Worm (Caenorhabditis elegans) whole organism, L1 larva: ENCODE results near the gene npr-18.
A peak's percentile ranks its signal among the peaks of the same experiment; 100 is the strongest.

Experiments
- C04F5.9 ChIP-seq: sonication (generic microtip); optimal IDR thresholded peaks from 2 replicates; lab custom pipeline; 2016; ENCODE audit warnings: missing genetic modification characterization, missing compliant biosample characterization
- C16A3.4 ChIP-seq: fragments of 150-350 bp; optimal IDR thresholded peaks from 2 replicates; lab custom pipeline; 2014; ENCODE audit warnings: missing biosample characterization, missing genetic modification characterization
- F16B12.6 ChIP-seq: fragments of 150-350 bp; optimal IDR thresholded peaks from 2 replicates; lab custom pipeline; 2014; ENCODE audit warnings: missing biosample characterization, missing genetic modification characterization
- Y116A8C.19 ChIP-seq: sonication (generic microtip); optimal IDR thresholded peaks from 2 replicates; lab custom pipeline; 2016; ENCODE audit warnings: missing compliant biosample characterization, missing genetic modification characterization, borderline replicate concordance
- aha-1 ChIP-seq: fragments of 150-350 bp; optimal IDR thresholded peaks from 2 replicates; lab custom pipeline; 2014; ENCODE audit warnings: missing biosample characterization, missing genetic modification characterization
- alr-1 ChIP-seq: fragments of 200-800 bp; sonication (Bioruptor generic); optimal IDR thresholded peaks from 2 replicates; lab custom pipeline; 2018; ENCODE audit warnings: borderline replicate concordance, mild to moderate bottlenecking, missing genetic modification characterization, missing compliant biosample characterization
- ama-1 ChIP-seq: fragments of 150-350 bp; optimal IDR thresholded peaks from 2 replicates; lab custom pipeline; 2014
- blmp-1 ChIP-seq: fragments of 150-350 bp; optimal IDR thresholded peaks from 2 replicates; lab custom pipeline; 2014; ENCODE audit warnings: missing biosample characterization, missing genetic modification characterization
- ceh-82 ChIP-seq, 3 experiments: fragments of 150-350 bp in 1 of 3; sonication (generic microtip) in 2 of 3; optimal IDR thresholded peaks; 2 replicates each; lab custom pipeline; 2014 to 2017; ENCODE audit warnings: missing biosample characterization in 3 of 3, missing genetic modification characterization in 3 of 3
- ces-1 ChIP-seq: fragments of 150-350 bp; optimal IDR thresholded peaks from 2 replicates; lab custom pipeline; 2014; ENCODE audit warnings: missing biosample characterization, missing genetic modification reagents, missing genetic modification characterization
- efl-1 ChIP-seq, 4 experiments: fragments of 150-350 bp; optimal IDR thresholded peaks in 3 of 4; peaks in 1 of 4; 1 replicate in 1 of 4; 2 replicates in 3 of 4; lab custom pipeline; 2014; ENCODE audit warnings: missing biosample characterization in 2 of 4, missing genetic modification characterization in 2 of 4, missing genetic modification reagents in 2 of 4
- egl-13 ChIP-seq: sonication (generic microtip); optimal IDR thresholded peaks from 2 replicates; lab custom pipeline; 2016; ENCODE audit warnings: missing genotype, missing genetic modification reagents, missing genetic modification characterization, missing compliant biosample characterization
- elt-2 ChIP-seq: sonication (generic microtip); optimal IDR thresholded peaks from 2 replicates; lab custom pipeline; 2016; ENCODE audit warnings: missing genetic modification characterization, mild to moderate bottlenecking, inconsistent platforms, missing compliant biosample characterization, missing genetic modification reagents
- fkh-10 ChIP-seq: sonication (generic microtip); optimal IDR thresholded peaks from 2 replicates; lab custom pipeline; 2017; ENCODE audit warnings: missing biosample characterization, missing genetic modification reagents, missing genetic modification characterization
- fos-1 ChIP-seq: fragments of 150-350 bp; optimal IDR thresholded peaks from 2 replicates; lab custom pipeline; 2014; ENCODE audit warnings: missing biosample characterization, missing genetic modification characterization
- grh-1 ChIP-seq: fragments of 200-800 bp; sonication (Bioruptor generic); IDR thresholded peaks from 2 replicates; pipeline ENCODE4 v1.3.6; 2022; ENCODE audit warnings: missing genetic modification reagents, missing genetic modification characterization, missing compliant biosample characterization
- irx-1 ChIP-seq: sonication (generic microtip); optimal IDR thresholded peaks from 2 replicates; lab custom pipeline; 2016; ENCODE audit warnings: missing genetic modification characterization, missing compliant biosample characterization
- isw-1 ChIP-seq: fragments of 200-800 bp; sonication (Bioruptor generic); IDR thresholded peaks from 2 replicates; pipeline ENCODE4 v1.3.6; 2022; ENCODE audit warnings: missing genetic modification characterization, missing compliant biosample characterization
- lin-13 ChIP-seq: fragments of 150-350 bp; optimal IDR thresholded peaks from 2 replicates; lab custom pipeline; 2014; ENCODE audit warnings: missing biosample characterization, missing genetic modification reagents, missing genetic modification characterization
- lin-14 ChIP-seq: fragments of 200-800 bp; sonication (Bioruptor generic); optimal IDR thresholded peaks from 2 replicates; lab custom pipeline; 2018; ENCODE audit warnings: mild to moderate bottlenecking, missing genetic modification characterization, moderate library complexity, missing compliant biosample characterization
- lin-35 ChIP-seq, 2 experiments: fragments of 150-350 bp; optimal IDR thresholded peaks; 2 replicates each; lab custom pipeline; 2014; ENCODE audit warnings: missing biosample characterization in 2 of 2, missing genetic modification characterization in 2 of 2, missing genetic modification reagents in 2 of 2
- lin-39 ChIP-seq: fragments of 150-350 bp; optimal IDR thresholded peaks from 2 replicates; lab custom pipeline; 2014; ENCODE audit warnings: missing biosample characterization, missing genetic modification reagents, missing genetic modification characterization
- lir-3 ChIP-seq: sonication (generic microtip); optimal IDR thresholded peaks from 2 replicates; lab custom pipeline; 2016; ENCODE audit warnings: mild to moderate bottlenecking, missing genetic modification characterization, moderate library complexity, missing compliant biosample characterization; ENCODE audit not compliant: poor library complexity
- mdl-1 ChIP-seq, 2 experiments: fragments of 150-350 bp; optimal IDR thresholded peaks; 2 replicates each; lab custom pipeline; 2014 to 2017; ENCODE audit warnings: missing biosample characterization in 2 of 2, missing genetic modification characterization in 2 of 2, inconsistent platforms in 1 of 2
- mef-2 ChIP-seq: fragments of 150-350 bp; optimal IDR thresholded peaks from 2 replicates; lab custom pipeline; 2014; ENCODE audit warnings: missing biosample characterization, missing genetic modification characterization
- nhr-11 ChIP-seq: fragments of 150-350 bp; optimal IDR thresholded peaks from 2 replicates; lab custom pipeline; 2014; ENCODE audit warnings: missing biosample characterization, missing genetic modification characterization
- nhr-12 ChIP-seq: sonication (generic microtip); optimal IDR thresholded peaks from 2 replicates; lab custom pipeline; 2017; ENCODE audit warnings: missing biosample characterization, missing genetic modification characterization
- nhr-20 ChIP-seq: sonication (generic microtip); optimal IDR thresholded peaks from 2 replicates; lab custom pipeline; 2016; ENCODE audit warnings: mild to moderate bottlenecking, missing genetic modification characterization, missing compliant biosample characterization
- nhr-237 ChIP-seq: fragments of 150-350 bp; optimal IDR thresholded peaks from 2 replicates; lab custom pipeline; 2014; ENCODE audit warnings: missing biosample characterization, missing genetic modification characterization
- nhr-47 ChIP-seq: sonication (generic microtip); optimal IDR thresholded peaks from 2 replicates; lab custom pipeline; 2016; ENCODE audit warnings: mild to moderate bottlenecking, missing genetic modification characterization, moderate library complexity, missing compliant biosample characterization
- nhr-71 ChIP-seq: sonication (generic microtip); optimal IDR thresholded peaks from 2 replicates; lab custom pipeline; 2016; ENCODE audit warnings: mild to moderate bottlenecking, missing genetic modification characterization, moderate library complexity, missing compliant biosample characterization
- nhr-76 ChIP-seq: sonication (generic microtip); optimal IDR thresholded peaks from 2 replicates; lab custom pipeline; 2017; ENCODE audit warnings: missing biosample characterization, missing genetic modification characterization
- nhr-77 ChIP-seq: fragments of 150-350 bp; optimal IDR thresholded peaks from 2 replicates; lab custom pipeline; 2014; ENCODE audit warnings: missing biosample characterization, missing genetic modification characterization
- nhr-84 ChIP-seq: sonication (generic microtip); optimal IDR thresholded peaks from 2 replicates; lab custom pipeline; 2017; ENCODE audit warnings: missing biosample characterization, missing genetic modification characterization
- nhr-85 ChIP-seq: sonication (generic microtip); peaks from one replicate; lab custom pipeline; 2016; ENCODE audit warnings: missing genetic modification characterization, inconsistent platforms, missing compliant biosample characterization
- nhr-90 ChIP-seq: sonication (generic microtip); optimal IDR thresholded peaks from 2 replicates; lab custom pipeline; 2016; ENCODE audit warnings: mild to moderate bottlenecking, missing genetic modification characterization, missing compliant biosample characterization; ENCODE audit not compliant: poor library complexity
- pax-3 ChIP-seq: fragments of 200-800 bp; sonication (Bioruptor generic); optimal IDR thresholded peaks from 2 replicates; lab custom pipeline; 2018; ENCODE audit warnings: mild to moderate bottlenecking, missing genetic modification characterization, moderate library complexity, missing compliant biosample characterization
- pqm-1 ChIP-seq: sonication (generic microtip); optimal IDR thresholded peaks from 3 replicates; lab custom pipeline; 2017; ENCODE audit warnings: missing biosample characterization, missing genetic modification characterization
- skn-1 ChIP-seq: fragments of 150-350 bp; optimal IDR thresholded peaks from 2 replicates; lab custom pipeline; 2014; ENCODE audit warnings: missing biosample characterization, missing genetic modification characterization
- snu-23 ChIP-seq: sonication (generic microtip); optimal IDR thresholded peaks from 2 replicates; lab custom pipeline; 2016; ENCODE audit warnings: missing genetic modification characterization, missing compliant biosample characterization
- sptf-1 ChIP-seq: fragments of 150-350 bp; optimal IDR thresholded peaks from 2 replicates; lab custom pipeline; 2014; ENCODE audit warnings: missing biosample characterization, missing genetic modification characterization
- tbx-2 ChIP-seq: sonication (generic microtip); optimal IDR thresholded peaks from 2 replicates; lab custom pipeline; 2016; ENCODE audit warnings: missing genetic modification characterization, missing compliant biosample characterization
- unc-130 ChIP-seq: fragments of 150-350 bp; optimal IDR thresholded peaks from 2 replicates; lab custom pipeline; 2017; ENCODE audit warnings: missing biosample characterization, missing genetic modification characterization, inconsistent platforms
- unc-30 ChIP-seq: sonication (generic microtip); optimal IDR thresholded peaks from 2 replicates; lab custom pipeline; 2017; ENCODE audit warnings: missing biosample characterization, missing genetic modification characterization
- unc-62 ChIP-seq: fragments of 150-350 bp; optimal IDR thresholded peaks from 2 replicates; lab custom pipeline; 2014; ENCODE audit warnings: missing biosample characterization, missing genetic modification reagents, missing genetic modification characterization
- unc-86 ChIP-seq: sonication (generic microtip); optimal IDR thresholded peaks from 2 replicates; lab custom pipeline; 2016; ENCODE audit warnings: missing genetic modification characterization, missing compliant biosample characterization
- xbp-1 ChIP-seq: sonication (generic microtip); optimal IDR thresholded peaks from 2 replicates; lab custom pipeline; 2016; ENCODE audit warnings: missing genetic modification characterization, missing compliant biosample characterization
- ztf-11 ChIP-seq, 2 experiments: sonication (generic microtip); optimal IDR thresholded peaks; 2 replicates each; lab custom pipeline; 2016 to 2017; ENCODE audit warnings: missing genetic modification characterization in 2 of 2, missing biosample characterization in 1 of 2, missing compliant biosample characterization in 1 of 2

Gene npr-18

DNA sequence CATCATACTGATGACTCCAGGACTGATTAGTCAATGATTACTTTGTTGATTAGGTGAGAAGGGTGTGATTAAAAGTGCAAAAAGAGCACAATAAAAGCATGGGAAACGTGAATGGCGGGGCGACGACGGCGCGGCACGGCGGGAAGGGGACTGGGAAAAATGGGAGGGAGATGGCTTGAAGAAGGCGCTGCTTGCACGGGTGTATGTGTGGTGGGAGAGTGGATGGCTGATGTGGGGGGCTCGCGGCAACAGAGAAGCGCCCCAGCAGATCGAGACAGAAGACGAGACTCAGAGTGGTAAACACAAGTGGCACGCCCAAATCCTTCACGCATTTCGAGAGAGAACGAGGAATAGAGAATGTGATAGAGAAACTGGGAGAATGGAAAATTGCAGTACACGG lies 47.2 kb downstream of the npr-18 start, which contains the start of gene F15G9.5 (continued):
- TF ChIP-seq ces-1 (GFP tag; lab: Kevin White, UChicago) (no peak), ztf-11 (tag; optimal IDR thresholded peaks at IDR 0.05; lab: Kevin White, UChicago) (no peak), ama-1 (lab: Kevin White, UChicago) (no peak), mdl-1 (tag; optimal IDR thresholded peaks at IDR 0.05; lab: Kevin White, UChicago) (no peak), F16B12.6 (no peak), mef-2 (tag; lab: Kevin White, UChicago) (no peak), nhr-237 (tag; lab: Kevin White, UChicago) (no peak), pqm-1 (tag; lab: Kevin White, UChicago) (no peak), elt-2 (tag; lab: Kevin White, UChicago) (no peak), lin-39 (tag; lab: Kevin White, UChicago) (no peak), grh-1 (GFP tag; lab: Robert Waterston, UW) (no peak), nhr-12 (no peak), nhr-20 (tag; lab: Kevin White, UChicago) (no peak), unc-62 (GFP tag; lab: Kevin White, UChicago) (no peak), isw-1 (GFP tag; lab: Robert Waterston, UW) (no peak), unc-130 (no peak), ceh-82 (tag; optimal IDR thresholded peaks at IDR 0.05; lab: Kevin White, UChicago) (peak in 2 of 3 experiments; percentile 21 to 30), snu-23 (GFP tag; lab: Kevin White, UChicago) (peak; percentile 19), aha-1 (tag; lab: Kevin White, UChicago) (no peak), nhr-76 (tag; lab: Kevin White, UChicago) (no peak), lir-3 (tag; lab: Kevin White, UChicago) (no peak), fos-1 (tag; lab: Kevin White, UChicago) (no peak), nhr-77 (no peak), alr-1 (no peak), efl-1 (optimal IDR thresholded peaks at IDR 0.05; lab: Kevin White, UChicago) (no peak), efl-1 (GFP tag; optimal IDR thresholded peaks at IDR 0.05 in 1 of 2; lab: Kevin White, UChicago) (no peak), Y116A8C.19 (tag; lab: Kevin White, UChicago) (no peak), lin-14 (GFP tag; lab: Kevin White, UChicago) (peak; percentile 71), sptf-1 (tag; lab: Kevin White, UChicago) (no peak), nhr-90 (tag; lab: Kevin White, UChicago) (no peak), xbp-1 (tag; lab: Kevin White, UChicago) (no peak), lin-35 (GFP tag; optimal IDR thresholded peaks at IDR 0.05; lab: Kevin White, UChicago) (no peak), tbx-2 (tag; lab: Kevin White, UChicago) (peak; percentile 40), C04F5.9 (tag; lab: Kevin White, UChicago) (no peak), irx-1 (no peak), skn-1 (tag; lab: Kevin White, UChicago) (no peak), nhr-84 (tag; lab: Kevin White, UChicago) (no peak), nhr-47 (tag; lab: Kevin White, UChicago) (peak; percentile 15), pax-3 (tag; lab: Kevin White, UChicago) (no peak), unc-86 (tag; lab: Kevin White, UChicago) (peak; percentile 30), C16A3.4 (no peak)

DNA sequence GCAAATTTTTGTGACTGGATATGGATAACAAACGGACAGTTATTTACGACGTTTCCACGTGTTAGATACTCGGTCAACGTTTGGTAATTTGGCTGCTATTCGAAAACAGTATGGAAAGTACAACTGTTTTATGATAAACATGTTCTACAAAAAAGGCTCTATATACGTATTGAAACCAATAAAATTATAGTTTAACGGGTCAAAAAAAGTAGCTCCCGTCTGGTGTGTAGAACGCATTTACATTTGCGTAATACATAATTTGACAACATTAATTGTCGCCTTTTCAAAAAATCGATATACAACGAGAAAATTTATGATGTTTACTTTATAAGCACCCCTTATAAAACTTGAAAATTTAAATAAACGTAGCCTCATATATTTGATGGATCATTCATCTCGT lies 51.5 kb downstream of the npr-18 start:
- TF ChIP-seq nhr-77 (no peak), lin-13 (GFP tag; lab: Kevin White, UChicago) (no peak), blmp-1 (no peak), nhr-47 (tag; lab: Kevin White, UChicago) (no peak), nhr-71 (tag; lab: Kevin White, UChicago) (no peak), tbx-2 (tag; lab: Kevin White, UChicago) (no peak), ama-1 (lab: Kevin White, UChicago) (no peak), fkh-10 (GFP tag; lab: Kevin White, UChicago) (no peak), isw-1 (GFP tag; lab: Robert Waterston, UW) (no peak), xbp-1 (tag; lab: Kevin White, UChicago) (no peak), fos-1 (tag; lab: Kevin White, UChicago) (no peak), nhr-85 (tag; lab: Kevin White, UChicago) (no peak), C16A3.4 (no peak), unc-30 (tag; lab: Kevin White, UChicago) (no peak), nhr-11 (no peak), egl-13 (no peak)
